Worm (Caenorhabditis elegans) whole organism, L1 larva: ENCODE data around the gene hex-3.

Experiments
- ama-1 ChIP-seq: fragments of 150-350 bp; optimal IDR thresholded peaks from 2 replicates; lab custom pipeline; 2014
- blmp-1 ChIP-seq: fragments of 150-350 bp; optimal IDR thresholded peaks from 2 replicates; lab custom pipeline; 2014; ENCODE audit warnings: missing biosample characterization, missing genetic modification characterization
- ceh-82 ChIP-seq, 3 experiments: fragments of 150-350 bp in 1 of 3; sonication (generic microtip) in 2 of 3; optimal IDR thresholded peaks; 2 replicates each; lab custom pipeline; 2014 to 2017; ENCODE audit warnings: missing biosample characterization in 3 of 3, missing genetic modification characterization in 3 of 3
- ceh-88 ChIP-seq: fragments of 200-800 bp; sonication (Bioruptor generic); IDR thresholded peaks from 2 replicates; pipeline ENCODE4 v1.3.6; 2022; ENCODE audit warnings: missing genetic modification characterization, missing compliant biosample characterization
- elt-2 ChIP-seq: sonication (generic microtip); optimal IDR thresholded peaks from 2 replicates; lab custom pipeline; 2016; ENCODE audit warnings: missing genetic modification characterization, mild to moderate bottlenecking, inconsistent platforms, missing compliant biosample characterization, missing genetic modification reagents
- elt-3 ChIP-seq, 6 experiments: fragments of 150-350 bp in 1 of 6; sonication (generic microtip); optimal IDR thresholded peaks; 2 replicates each; lab custom pipeline; 2017 to 2018; ENCODE audit warnings: missing biosample characterization in 6 of 6, missing genetic modification characterization in 6 of 6, inconsistent platforms in 1 of 6
- jun-1 ChIP-seq: fragments of 150-350 bp; optimal IDR thresholded peaks from 2 replicates; lab custom pipeline; 2014; ENCODE audit warnings: missing biosample characterization, missing genetic modification reagents, missing genetic modification characterization
- lsy-2 ChIP-seq, 2 experiments: fragments of 150-350 bp; optimal IDR thresholded peaks; 2 replicates each; lab custom pipeline; 2014; ENCODE audit warnings: missing biosample characterization in 2 of 2, missing genetic modification characterization in 2 of 2
- mdl-1 ChIP-seq, 2 experiments: fragments of 150-350 bp; optimal IDR thresholded peaks; 2 replicates each; lab custom pipeline; 2014 to 2017; ENCODE audit warnings: missing biosample characterization in 2 of 2, missing genetic modification characterization in 2 of 2, inconsistent platforms in 1 of 2
- mep-1 ChIP-seq: fragments of 150-350 bp; optimal IDR thresholded peaks from 2 replicates; lab custom pipeline; 2014; ENCODE audit warnings: missing biosample characterization, missing genetic modification characterization
- nhr-11 ChIP-seq: fragments of 150-350 bp; optimal IDR thresholded peaks from 2 replicates; lab custom pipeline; 2014; ENCODE audit warnings: missing biosample characterization, missing genetic modification characterization
- nhr-76 ChIP-seq: sonication (generic microtip); optimal IDR thresholded peaks from 2 replicates; lab custom pipeline; 2017; ENCODE audit warnings: missing biosample characterization, missing genetic modification characterization
- skn-1 ChIP-seq: fragments of 150-350 bp; optimal IDR thresholded peaks from 2 replicates; lab custom pipeline; 2014; ENCODE audit warnings: missing biosample characterization, missing genetic modification characterization
- tbx-2 ChIP-seq: sonication (generic microtip); optimal IDR thresholded peaks from 2 replicates; lab custom pipeline; 2016; ENCODE audit warnings: missing genetic modification characterization, missing compliant biosample characterization

ce11 chrIII:10869595-10869994, 20.6 kb downstream of the hex-3 start:
- TF ChIP-seq mdl-1 (tag; optimal IDR thresholded peaks at IDR 0.05; lab: Kevin White, UChicago), result no peak
- TF ChIP-seq ama-1 (lab: Kevin White, UChicago), result no peak
- no peak for TF ChIP-seq jun-1
- TF ChIP-seq ceh-88 (GFP tag; lab: Robert Waterston, UW), result no peak
- TF ChIP-seq elt-3 (tag; optimal IDR thresholded peaks at IDR 0.05; lab: Kevin White, UChicago), result no peak
- TF ChIP-seq nhr-11 (tag; lab: Kevin White, UChicago), result no peak
- no peak for TF ChIP-seq ceh-82 (tag; optimal IDR thresholded peaks at IDR 0.05; lab: Kevin White, UChicago)
- TF ChIP-seq mep-1 (tag; lab: Kevin White, UChicago), result no peak
- no peak for TF ChIP-seq skn-1
- TF ChIP-seq tbx-2 (tag; lab: Kevin White, UChicago), result no peak
- no peak for TF ChIP-seq elt-2 (tag; lab: Kevin White, UChicago)
- no peak for TF ChIP-seq nhr-76
- TF ChIP-seq lsy-2 (tag; optimal IDR thresholded peaks at IDR 0.05; lab: Kevin White, UChicago), result no peak
- no peak for TF ChIP-seq blmp-1
